Fruit fly (Drosophila melanogaster): ENCODE data around the gene Tpr2.
A peak's percentile ranks its signal among the peaks of the same experiment; 100 is the strongest.

dm6 chr2L:16535673-16536144 lies 44.4 kb downstream of the Tpr2 start:
- TF ChIP-seq CG12605 (GFP tag; IDR thresholded peaks at IDR 0.05) = peak; percentile 92
- no peak for TF ChIP-seq EcR (GFP tag; optimal IDR thresholded peaks at IDR 0.05)
- TF ChIP-seq CG13204 (GFP tag; optimal IDR thresholded peaks at IDR 0.05) = peak; percentile 75
- TF ChIP-seq CG34367 (tag; optimal IDR thresholded peaks at IDR 0.05) = peak; percentile 93
- TF ChIP-seq CG4496 (GFP tag; IDR thresholded peaks at IDR 0.05) = peak; percentile 97
- TF ChIP-seq Pif1A (GFP tag; optimal IDR thresholded peaks at IDR 0.05) = peak; percentile 84
- TF ChIP-seq CG8301 (tag; optimal IDR thresholded peaks at IDR 0.05) = peak; percentile 93
